Worm (Caenorhabditis elegans): ENCODE results near the gene sut-2.

The sut-2 gene

DNA sequence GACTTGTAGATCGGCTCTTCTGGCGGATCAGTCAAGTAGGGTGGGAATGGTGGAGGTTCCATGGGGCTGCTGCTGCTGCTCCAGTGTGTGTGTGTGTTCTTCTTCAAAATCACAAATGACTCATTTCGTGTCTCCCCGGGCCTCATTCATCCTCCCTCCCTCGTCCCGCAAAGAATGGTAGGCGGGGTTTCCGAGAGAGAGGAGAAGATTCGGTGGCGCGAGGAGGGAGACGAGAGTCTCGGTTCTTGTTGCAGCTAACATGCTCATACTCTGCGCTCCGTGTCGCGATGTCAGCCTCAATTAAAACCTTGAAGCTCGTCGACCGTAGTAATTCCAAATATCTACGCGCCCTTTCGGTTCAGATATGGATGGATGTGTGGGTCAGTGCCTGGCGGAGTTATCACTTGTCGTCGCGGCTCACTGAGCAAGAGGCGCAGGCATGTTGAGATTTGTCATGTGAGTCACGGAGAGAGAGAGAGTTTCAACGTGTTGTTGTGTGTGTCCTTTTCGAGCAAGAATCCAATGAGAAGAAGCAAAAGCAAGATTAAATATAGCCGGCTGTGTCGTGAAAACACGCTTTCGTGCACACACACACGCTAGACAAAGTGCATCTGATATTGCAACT is 42.9 kb downstream of the sut-2 start:
- TF ChIP-seq lin-39 (tag; optimal IDR thresholded peaks at IDR 0.05) (peak; percentile 37), nhr-237 (tag; optimal IDR thresholded peaks at IDR 0.05) (no peak)

DNA sequence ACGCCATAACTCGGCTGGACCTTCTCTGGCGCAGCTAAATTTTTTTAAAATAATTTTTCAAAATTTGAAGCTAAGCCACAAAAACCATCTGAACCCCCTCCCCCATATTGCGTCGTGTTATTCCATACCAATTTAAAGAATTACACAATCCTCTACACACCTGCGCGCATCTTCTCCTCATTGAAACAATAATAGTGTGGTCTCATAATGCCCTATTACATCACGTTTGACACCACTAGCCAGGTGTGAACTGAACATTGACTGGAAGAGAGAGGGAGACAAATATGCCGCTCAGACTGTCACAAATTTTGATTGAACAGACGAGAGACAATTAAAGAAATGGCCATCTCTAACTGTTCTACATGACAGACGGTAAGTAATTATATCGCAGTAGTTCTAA is 44.3 kb downstream of the sut-2 start:
- TF ChIP-seq ZK546.5 (tag; optimal IDR thresholded peaks at IDR 0.05) (no peak), elt-2 (tag; optimal IDR thresholded peaks at IDR 0.05) (no peak)

DNA sequence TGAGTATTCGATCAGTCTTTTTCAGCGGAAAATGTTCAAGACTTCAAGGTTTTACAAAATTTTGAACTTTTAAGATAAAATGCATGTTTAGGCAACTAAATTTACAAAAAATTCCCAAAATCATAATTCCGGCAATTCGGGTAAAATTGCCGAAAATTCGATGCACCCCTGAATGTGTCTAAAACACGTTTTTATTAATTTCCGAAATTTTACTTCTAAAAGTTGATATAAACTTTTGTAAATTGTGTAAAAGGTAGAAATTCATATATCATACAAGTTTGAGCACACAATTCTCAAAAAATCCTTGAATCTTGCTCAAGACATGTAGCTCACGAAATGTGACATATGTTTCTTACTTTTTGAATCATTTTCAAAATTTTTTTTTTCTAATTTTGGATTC is 44.7 kb downstream of the sut-2 start:
- TF ChIP-seq nhr-11 (tag; optimal IDR thresholded peaks at IDR 0.05), result no peak
- TF ChIP-seq fos-1 (tag; optimal IDR thresholded peaks at IDR 0.05), result no peak
- no peak for TF ChIP-seq nhr-67 (tag; optimal IDR thresholded peaks at IDR 0.05)
- no peak for TF ChIP-seq mml-1 (tag; optimal IDR thresholded peaks at IDR 0.05)
- TF ChIP-seq zag-1 (tag; optimal IDR thresholded peaks at IDR 0.05), result no peak
- TF ChIP-seq fkh-2 (tag; optimal IDR thresholded peaks at IDR 0.05), result no peak
- TF ChIP-seq ceh-9 (tag; optimal IDR thresholded peaks at IDR 0.05), result no peak
- no peak for TF ChIP-seq ama-1 (optimal IDR thresholded peaks at IDR 0.05)
- TF ChIP-seq nhr-76 (tag; optimal IDR thresholded peaks at IDR 0.05), result no peak
- TF ChIP-seq elt-2 (tag; optimal IDR thresholded peaks at IDR 0.05), result no peak
- TF ChIP-seq nhr-237 (tag; optimal IDR thresholded peaks at IDR 0.05), result no peak
- TF ChIP-seq skn-1 (tag; optimal IDR thresholded peaks at IDR 0.05), result no peak
- TF ChIP-seq ceh-16 (tag; optimal IDR thresholded peaks at IDR 0.05), result no peak
- TF ChIP-seq lsy-12 (tag; optimal IDR thresholded peaks at IDR 0.05), result no peak
- no peak for TF ChIP-seq tbx-2 (tag; optimal IDR thresholded peaks at IDR 0.05)

DNA sequence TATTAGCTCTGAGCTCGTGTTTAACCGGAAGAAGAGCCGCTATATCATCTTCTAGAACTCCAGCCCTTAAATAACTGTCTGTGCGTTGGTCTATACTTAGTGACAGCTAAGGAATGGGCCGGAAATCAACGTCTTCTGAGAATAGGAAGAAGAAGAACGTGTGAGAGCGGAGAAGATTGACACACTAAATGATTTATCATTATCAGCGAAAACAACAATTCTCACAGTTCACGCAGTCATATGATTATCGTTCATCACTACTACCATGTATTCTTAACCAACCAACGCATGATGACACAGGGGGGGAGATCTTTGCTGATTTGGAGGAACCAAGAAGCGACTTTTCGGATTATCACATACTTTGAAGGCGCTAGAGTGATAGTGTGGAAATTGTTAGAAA is 45.5 kb downstream of the sut-2 start:
- TF ChIP-seq fkh-10 (GFP tag; optimal IDR thresholded peaks at IDR 0.05), result no peak
- peak; percentile 68 for TF ChIP-seq nhr-23 (tag; optimal IDR thresholded peaks at IDR 0.05)

DNA sequence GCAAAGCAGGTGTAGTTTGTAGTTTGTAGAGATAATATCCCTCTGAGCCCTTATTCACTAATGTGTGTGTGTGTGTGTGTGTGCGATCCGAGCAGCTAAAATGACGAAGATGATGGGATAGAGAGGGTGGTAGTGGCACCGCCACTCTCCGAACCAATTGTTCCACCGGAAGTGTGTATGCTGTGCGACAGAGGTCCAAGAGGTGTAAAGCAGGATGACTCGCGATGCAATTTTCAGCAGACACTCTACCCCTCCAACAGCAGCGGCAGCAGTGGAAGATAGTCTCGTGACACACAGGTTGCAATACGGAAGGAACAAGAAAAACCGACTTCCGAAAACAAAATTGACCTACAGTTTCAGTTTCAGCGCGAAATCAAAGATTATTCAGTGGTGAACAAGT is 46.0 kb downstream of the sut-2 start:
- TF ChIP-seq pqm-1 (tag; optimal IDR thresholded peaks at IDR 0.05), result no peak
- no peak for TF ChIP-seq ceh-28 (tag; optimal IDR thresholded peaks at IDR 0.05)
- TF ChIP-seq ztf-4 (tag; optimal IDR thresholded peaks at IDR 0.05), result no peak
- no peak for TF ChIP-seq tbx-2 (tag; optimal IDR thresholded peaks at IDR 0.05)
- TF ChIP-seq nhr-77 (tag; optimal IDR thresholded peaks at IDR 0.05), result no peak
- no peak for TF ChIP-seq nhr-28 (tag; optimal IDR thresholded peaks at IDR 0.05)
- no peak for TF ChIP-seq egl-27 (tag; optimal IDR thresholded peaks at IDR 0.05)
- no peak for TF ChIP-seq ceh-82 (tag; optimal IDR thresholded peaks at IDR 0.05)
- no peak for TF ChIP-seq mdl-1 (tag; optimal IDR thresholded peaks at IDR 0.05)
- no peak for TF ChIP-seq nhr-12 (tag; optimal IDR thresholded peaks at IDR 0.05)
- TF ChIP-seq mml-1 (tag; optimal IDR thresholded peaks at IDR 0.05), result no peak
- no peak for TF ChIP-seq unc-39 (tag; optimal IDR thresholded peaks at IDR 0.05)
- TF ChIP-seq nhr-237 (tag; optimal IDR thresholded peaks at IDR 0.05), result no peak
- TF ChIP-seq pha-4 (tag; optimal IDR thresholded peaks at IDR 0.05), result no peak
- TF ChIP-seq ZK546.5 (tag; optimal IDR thresholded peaks at IDR 0.05), result no peak
- TF ChIP-seq hmg-11 (tag; optimal IDR thresholded peaks at IDR 0.05), result no peak
- no peak for TF ChIP-seq elt-2 (tag; optimal IDR thresholded peaks at IDR 0.05)

DNA sequence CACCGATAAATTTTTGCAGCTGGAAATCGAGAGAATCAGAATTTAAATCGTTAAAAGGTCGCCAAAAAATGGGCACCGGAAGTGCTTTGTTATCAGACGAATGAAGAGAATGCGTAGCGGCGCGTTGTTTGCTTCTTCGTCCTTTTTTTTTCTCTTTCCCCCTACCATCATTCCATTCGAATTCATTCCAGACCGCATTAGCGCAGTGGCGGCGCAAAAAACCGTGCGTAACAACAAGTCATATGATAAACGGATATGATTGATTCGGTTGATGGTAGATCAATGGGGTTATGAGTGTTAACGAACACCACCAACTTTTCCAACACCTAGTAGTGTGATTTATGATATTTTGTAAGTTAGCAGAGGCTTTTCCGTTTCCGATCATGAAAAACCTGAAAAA is 46.5 kb downstream of the sut-2 start:
- TF ChIP-seq nhr-23 (tag; optimal IDR thresholded peaks at IDR 0.05), result peak; percentile 53
- TF ChIP-seq snpc-4 (tag; optimal IDR thresholded peaks at IDR 0.05), result no peak

DNA sequence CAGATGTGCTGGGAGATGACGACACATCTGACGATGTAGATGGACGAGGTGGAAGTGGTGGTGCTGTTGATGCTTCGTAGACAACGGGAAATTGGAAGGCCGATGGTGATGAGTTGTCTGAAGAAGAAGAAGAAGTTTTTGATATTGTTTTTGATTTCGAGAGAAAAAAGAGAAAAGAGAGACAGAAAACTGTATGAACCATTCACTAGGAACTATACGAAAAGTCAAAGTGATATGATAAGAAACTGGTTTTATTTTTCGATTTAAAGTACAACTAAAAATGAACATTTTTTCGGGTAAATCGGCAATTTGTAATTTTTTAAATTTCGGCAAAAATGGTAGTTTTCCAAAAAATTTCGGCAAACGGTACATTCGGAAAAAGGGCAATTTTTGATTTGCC is 51.2 kb downstream of the sut-2 start:
- TF ChIP-seq nhr-77 (tag; optimal IDR thresholded peaks at IDR 0.05) (no peak), lsy-12 (tag; optimal IDR thresholded peaks at IDR 0.05) (no peak), tbx-2 (tag; optimal IDR thresholded peaks at IDR 0.05) (no peak), nhr-67 (tag; optimal IDR thresholded peaks at IDR 0.05) (no peak), ceh-82 (tag; optimal IDR thresholded peaks at IDR 0.05) (no peak), nhr-12 (tag; optimal IDR thresholded peaks at IDR 0.05) (no peak), ama-1 (optimal IDR thresholded peaks at IDR 0.05) (no peak), fkh-10 (GFP tag; optimal IDR thresholded peaks at IDR 0.05) (no peak), egl-5 (tag; optimal IDR thresholded peaks at IDR 0.05) (no peak)

Measured in whole organism, L3 larva.